Worm (Caenorhabditis elegans): ENCODE results near the gene irk-3.

The irk-3 gene

DNA sequence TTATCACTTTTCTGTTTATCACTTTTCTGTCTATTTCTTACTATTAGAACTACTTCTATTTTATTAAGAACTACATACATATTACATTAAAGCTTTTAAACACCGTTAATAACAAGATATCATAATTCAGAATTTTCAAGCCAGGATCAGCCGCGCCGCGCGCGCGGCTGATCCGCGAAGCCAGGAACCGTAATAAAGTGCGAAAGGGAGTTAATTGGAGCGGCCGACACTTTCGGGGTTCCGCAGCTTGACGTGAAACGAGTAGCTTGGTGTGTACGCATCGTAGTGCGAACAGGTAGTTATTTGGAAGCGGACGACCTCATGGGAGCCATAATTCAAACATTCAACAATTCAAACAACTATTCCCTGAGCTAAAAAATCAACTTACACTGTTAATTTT, 15.2 kb downstream of the irk-3 start:
- TF ChIP-seq snpc-4 (tag; optimal IDR thresholded peaks at IDR 0.05) (no peak), zag-1 (tag; optimal IDR thresholded peaks at IDR 0.05) (no peak), nhr-11 (tag; optimal IDR thresholded peaks at IDR 0.05) (no peak), unc-39 (tag; optimal IDR thresholded peaks at IDR 0.05) (no peak), sma-3 (GFP tag; optimal IDR thresholded peaks at IDR 0.05) (no peak)

DNA sequence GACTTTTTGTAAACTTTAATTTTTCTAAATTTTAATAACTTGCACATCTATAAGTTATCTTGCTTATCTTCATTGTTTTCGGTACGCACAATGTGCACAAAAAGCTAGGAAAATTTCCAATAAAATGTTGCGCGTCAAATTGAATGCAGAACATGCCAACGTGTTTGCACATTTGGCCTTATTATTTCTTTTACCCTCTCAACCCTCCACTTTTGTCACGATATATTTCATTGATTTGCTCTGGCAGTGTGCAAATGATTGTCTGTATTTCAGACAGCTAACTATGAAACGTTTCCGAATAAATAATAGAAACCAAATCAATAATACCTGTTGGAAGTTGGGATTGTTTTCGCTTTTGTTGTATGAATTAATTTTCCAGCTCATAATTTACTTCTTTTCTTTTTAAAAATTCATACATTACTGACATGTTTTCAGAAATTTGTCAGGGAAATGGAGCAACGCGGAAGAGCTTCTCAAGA, 20.5 kb downstream of the irk-3 start, which contains the start of gene wdr-5.2:
Gene wdr-5.2 (plus strand): TSS at position 429 of the 479 bp plus-strand sequence.
- TF ChIP-seq ztf-4 (tag; optimal IDR thresholded peaks at IDR 0.05) (no peak), crh-2 (tag; optimal IDR thresholded peaks at IDR 0.05) (peak; percentile 21), lin-13 (GFP tag; optimal IDR thresholded peaks at IDR 0.05) (peak; percentile 10), C34F6.9 (tag; optimal IDR thresholded peaks at IDR 0.05) (peak; percentile 53), egl-27 (tag; optimal IDR thresholded peaks at IDR 0.05) (no peak), skn-1 (tag; optimal IDR thresholded peaks at IDR 0.05) (no peak), unc-55 (GFP tag; optimal IDR thresholded peaks at IDR 0.05) (peak; percentile 67), R02D3.7 (tag; optimal IDR thresholded peaks at IDR 0.05) (no peak), mdl-1 (tag; optimal IDR thresholded peaks at IDR 0.05) (no peak), sma-9 (GFP tag; optimal IDR thresholded peaks at IDR 0.05) (peak; percentile 4), sma-9 (tag; optimal IDR thresholded peaks at IDR 0.05) (no peak), nhr-12 (tag; optimal IDR thresholded peaks at IDR 0.05) (no peak)

ce11 chrX:14347573-14347972, 22.6 kb downstream of the irk-3 start, which contains the start of gene K04G11.3:
Gene K04G11.3, minus strand, starts transcription at chrX:14347673.
- TF ChIP-seq nhr-77 (tag; optimal IDR thresholded peaks at IDR 0.05), result no peak
- no peak for TF ChIP-seq sma-9 (GFP tag; optimal IDR thresholded peaks at IDR 0.05)
- TF ChIP-seq sma-9 (tag; optimal IDR thresholded peaks at IDR 0.05), result no peak
- TF ChIP-seq egl-27 (tag; optimal IDR thresholded peaks at IDR 0.05), result no peak
- TF ChIP-seq alr-1 (tag; optimal IDR thresholded peaks at IDR 0.05), result no peak
- TF ChIP-seq snpc-4 (tag; optimal IDR thresholded peaks at IDR 0.05), result no peak
- TF ChIP-seq Y55F3AM.14 (GFP tag; optimal IDR thresholded peaks at IDR 0.05), result no peak
- TF ChIP-seq sma-3 (GFP tag; optimal IDR thresholded peaks at IDR 0.05), result no peak
- TF ChIP-seq ceh-82 (tag; optimal IDR thresholded peaks at IDR 0.05), result no peak
- no peak for TF ChIP-seq nhr-10 (tag; optimal IDR thresholded peaks at IDR 0.05)
- no peak for TF ChIP-seq unc-39 (tag; optimal IDR thresholded peaks at IDR 0.05)
- TF ChIP-seq elt-3 (tag; optimal IDR thresholded peaks at IDR 0.05), result no peak

ce11 chrX:14340381-14340780, 29.8 kb downstream of the irk-3 start, which contains the start of gene sel-7:
Gene sel-7, minus strand, starts transcription at chrX:14340481.
- TF ChIP-seq elt-1 (tag; optimal IDR thresholded peaks at IDR 0.05) (no peak), blmp-1 (tag; optimal IDR thresholded peaks at IDR 0.05; ENCODE audit: insufficient read depth) (no peak), sma-3 (GFP tag; optimal IDR thresholded peaks at IDR 0.05) (no peak), nhr-21 (tag; optimal IDR thresholded peaks at IDR 0.05) (no peak), unc-39 (tag; optimal IDR thresholded peaks at IDR 0.05) (no peak), ztf-1 (GFP tag; conservative IDR thresholded peaks at IDR 0.05) (no peak), ZK546.5 (tag; optimal IDR thresholded peaks at IDR 0.05) (no peak), nhr-129 (tag; optimal IDR thresholded peaks at IDR 0.05) (no peak), Y55F3AM.14 (GFP tag; optimal IDR thresholded peaks at IDR 0.05) (no peak), unc-55 (GFP tag; optimal IDR thresholded peaks at IDR 0.05) (no peak), mab-5 (tag; optimal IDR thresholded peaks at IDR 0.05) (no peak)

DNA sequence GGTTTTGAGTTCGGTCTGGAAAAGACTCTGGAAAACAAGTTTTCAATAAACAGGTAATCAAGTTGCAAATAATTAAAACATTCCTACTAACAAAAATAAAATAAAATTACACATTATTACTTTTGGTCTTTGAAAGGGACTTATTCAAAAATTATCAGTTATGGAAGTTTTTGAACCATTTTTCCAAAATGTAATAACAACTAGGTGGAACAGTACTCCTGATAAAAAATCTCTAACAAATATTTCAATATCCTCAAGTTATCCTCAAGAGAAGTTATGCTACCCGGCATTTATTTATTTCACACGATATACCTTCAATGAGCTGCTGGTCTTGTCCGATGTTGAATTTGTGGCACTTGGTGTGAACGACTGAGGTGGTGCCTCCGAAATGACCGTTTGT, 30.5 kb downstream of the irk-3 start:
- TF ChIP-seq unc-55 (GFP tag; optimal IDR thresholded peaks at IDR 0.05) (no peak), lin-39 (tag; optimal IDR thresholded peaks at IDR 0.05) (no peak), ztf-4 (tag; optimal IDR thresholded peaks at IDR 0.05) (no peak), crh-2 (tag; optimal IDR thresholded peaks at IDR 0.05) (no peak), fos-1 (tag; optimal IDR thresholded peaks at IDR 0.05) (no peak), unc-62 (GFP tag; optimal IDR thresholded peaks at IDR 0.05) (no peak), lin-11 (tag; optimal IDR thresholded peaks at IDR 0.05) (no peak), Y55F3AM.14 (GFP tag; optimal IDR thresholded peaks at IDR 0.05) (no peak), elt-1 (tag; optimal IDR thresholded peaks at IDR 0.05) (no peak), nhr-10 (tag; optimal IDR thresholded peaks at IDR 0.05) (no peak), nhr-12 (tag; optimal IDR thresholded peaks at IDR 0.05) (no peak), alr-1 (tag; optimal IDR thresholded peaks at IDR 0.05) (no peak), ZK546.5 (tag; optimal IDR thresholded peaks at IDR 0.05) (no peak), ztf-1 (GFP tag; conservative IDR thresholded peaks at IDR 0.05) (no peak), blmp-1 (tag; optimal IDR thresholded peaks at IDR 0.05; ENCODE audit: insufficient read depth) (no peak), F13H6.1 (tag; optimal IDR thresholded peaks at IDR 0.05) (no peak), C34F6.9 (tag; optimal IDR thresholded peaks at IDR 0.05) (no peak)

Measured in whole organism, L2 larva.